Worm (Caenorhabditis elegans) whole organism, early embryonic: Measurements from ENCODE around the gene F01F1.2.

Source experiments
- B0310.2 ChIP-seq: sonication (generic microtip); optimal IDR thresholded peaks from 2 replicates; lab custom pipeline; 2016; ENCODE audit warnings: mild to moderate bottlenecking, missing genetic modification characterization, missing compliant biosample characterization
- F13C5.2 ChIP-seq: sonication (generic microtip); optimal IDR thresholded peaks from 2 replicates; lab custom pipeline; 2017; ENCODE audit warnings: mild to moderate bottlenecking, missing genetic modification characterization, inconsistent platforms, missing compliant biosample characterization
- aly-1 ChIP-seq: sonication (generic microtip); optimal IDR thresholded peaks from 2 replicates; lab custom pipeline; 2016; ENCODE audit warnings: missing genetic modification characterization, missing compliant biosample characterization
- ama-1 ChIP-seq: fragments of 150-350 bp; optimal IDR thresholded peaks from 2 replicates; lab custom pipeline; 2014
- ceh-13 ChIP-seq: fragments of 200-800 bp; sonication (Bioruptor generic); optimal IDR thresholded peaks from 2 replicates; lab custom pipeline; 2018; ENCODE audit warnings: mild to moderate bottlenecking, missing genetic modification characterization, missing compliant biosample characterization
- ceh-36 ChIP-seq: sonication (generic microtip); optimal IDR thresholded peaks from 2 replicates; lab custom pipeline; 2016; ENCODE audit warnings: missing genetic modification characterization, inconsistent platforms, missing compliant biosample characterization
- ets-7 ChIP-seq: sonication (generic microtip); optimal IDR thresholded peaks from 2 replicates; lab custom pipeline; 2016; ENCODE audit warnings: missing genotype, missing genetic modification characterization, missing compliant biosample characterization
- flt-1 ChIP-seq: fragments of 200-800 bp; sonication (Bioruptor generic); IDR thresholded peaks from 2 replicates; pipeline ENCODE4 v1.3.6; 2022; ENCODE audit warnings: missing genetic modification characterization, missing compliant biosample characterization
- hmbx-1 ChIP-seq: sonication (generic microtip); optimal IDR thresholded peaks from 2 replicates; lab custom pipeline; 2016; ENCODE audit warnings: mild to moderate bottlenecking, missing genetic modification characterization, missing compliant biosample characterization
- hmg-4 ChIP-seq: fragments of 200-800 bp; sonication (Bioruptor generic); optimal IDR thresholded peaks from 2 replicates; lab custom pipeline; 2018; ENCODE audit warnings: mild to moderate bottlenecking, missing genetic modification characterization, missing compliant biosample characterization
- hnd-1 ChIP-seq: sonication (generic microtip); optimal IDR thresholded peaks from 2 replicates; lab custom pipeline; 2016; ENCODE audit warnings: missing genetic modification characterization, missing compliant biosample characterization
- pes-1 ChIP-seq: fragments of 200-800 bp; sonication (Bioruptor generic); IDR thresholded peaks from 2 replicates; pipeline ENCODE4 v1.3.6; 2022; ENCODE audit warnings: missing genetic modification reagents, missing genetic modification characterization, missing compliant biosample characterization
- scrt-1 ChIP-seq: fragments of 200-800 bp; sonication (Bioruptor generic); IDR thresholded peaks from 2 replicates; pipeline ENCODE4 v1.3.6; 2022; ENCODE audit warnings: missing genetic modification characterization, missing compliant biosample characterization
- sea-1 ChIP-seq: fragments of 200-800 bp; sonication (Bioruptor generic); conservative IDR thresholded peaks from 2 replicates; pipeline ENCODE4 v1.3.6; 2022; ENCODE audit warnings: missing genetic modification characterization, missing compliant biosample characterization
- tbx-11 ChIP-seq: fragments of 200-800 bp; sonication (Bioruptor generic); IDR thresholded peaks from 2 replicates; pipeline ENCODE4 v1.3.6; 2022; ENCODE audit warnings: missing genetic modification characterization, missing compliant biosample characterization
- tbx-37 ChIP-seq: fragments of 200-800 bp; sonication (Bioruptor generic); conservative IDR thresholded peaks from 2 replicates; pipeline ENCODE4 v1.3.6; 2022; ENCODE audit warnings: missing genetic modification reagents, missing genetic modification characterization, missing compliant biosample characterization
- tra-4 ChIP-seq: sonication (generic microtip); optimal IDR thresholded peaks from 2 replicates; lab custom pipeline; 2017; ENCODE audit warnings: missing genetic modification characterization, missing compliant biosample characterization

F01F1.2 gene

DNA sequence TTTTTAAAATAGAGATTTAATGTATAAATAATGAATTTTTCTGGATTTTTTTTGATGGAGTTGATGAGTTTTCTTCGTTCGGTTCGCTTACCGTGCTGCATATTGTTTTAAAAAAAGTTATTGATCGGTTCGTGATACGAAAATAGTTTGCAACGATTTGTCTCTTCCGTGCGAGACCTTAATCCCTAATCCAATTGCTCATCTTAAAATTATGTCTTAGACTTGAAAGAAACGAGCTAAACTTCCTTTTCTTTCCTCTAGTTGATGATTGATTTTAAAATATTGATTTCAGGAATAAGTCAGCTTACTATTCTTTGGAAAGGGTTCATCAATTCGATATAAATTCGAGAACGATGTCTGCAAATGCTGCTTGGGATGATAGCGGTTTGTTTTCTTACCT lies 30.1 kb downstream of the F01F1.2 start, which contains the start of gene C28H8.3:
Gene C28H8.3 (plus strand): TSS at position 293 of the 400 bp plus-strand sequence.
- TF ChIP-seq hmbx-1 (tag; lab: Kevin White, UChicago) (no peak), hmg-4 (GFP tag; lab: Kevin White, UChicago) (no peak), tra-4 (tag; lab: Kevin White, UChicago) (no peak), aly-1 (no peak), flt-1 (GFP tag; lab: Robert Waterston, UW) (no peak), scrt-1 (GFP tag; lab: Robert Waterston, UW) (no peak), B0310.2 (tag; lab: Kevin White, UChicago) (no peak), ceh-36 (tag; lab: Kevin White, UChicago) (no peak), pes-1 (GFP tag; lab: Robert Waterston, UW) (no peak), tbx-11 (no peak), hnd-1 (no peak), tbx-37 (GFP tag; lab: Robert Waterston, UW) (no peak), ama-1 (no peak), sea-1 (GFP tag; lab: Robert Waterston, UW) (no peak), ceh-13 (GFP tag; lab: Kevin White, UChicago) (no peak)

DNA sequence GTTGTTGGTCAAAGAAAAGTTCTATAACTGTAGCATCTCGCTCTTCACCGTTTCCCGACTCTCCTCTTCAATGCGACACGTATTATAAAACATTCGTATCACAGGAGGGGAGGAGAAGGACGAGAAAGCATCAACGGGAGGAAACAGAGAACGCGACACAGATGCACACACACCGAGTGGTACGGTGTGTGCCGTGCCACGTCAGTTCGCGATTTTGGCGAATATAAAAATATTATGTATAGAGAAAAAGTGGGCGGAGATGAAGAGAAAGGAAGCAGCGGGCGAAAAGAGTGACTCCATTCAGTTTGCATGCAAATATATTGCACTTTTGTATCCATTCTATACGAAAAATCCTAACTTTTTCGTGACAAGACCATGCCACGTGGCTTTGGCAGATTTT lies 36.4 kb downstream of the F01F1.2 start:
- no peak for TF ChIP-seq ceh-36 (tag; lab: Kevin White, UChicago)
- TF ChIP-seq aly-1, result peak; percentile 23

DNA sequence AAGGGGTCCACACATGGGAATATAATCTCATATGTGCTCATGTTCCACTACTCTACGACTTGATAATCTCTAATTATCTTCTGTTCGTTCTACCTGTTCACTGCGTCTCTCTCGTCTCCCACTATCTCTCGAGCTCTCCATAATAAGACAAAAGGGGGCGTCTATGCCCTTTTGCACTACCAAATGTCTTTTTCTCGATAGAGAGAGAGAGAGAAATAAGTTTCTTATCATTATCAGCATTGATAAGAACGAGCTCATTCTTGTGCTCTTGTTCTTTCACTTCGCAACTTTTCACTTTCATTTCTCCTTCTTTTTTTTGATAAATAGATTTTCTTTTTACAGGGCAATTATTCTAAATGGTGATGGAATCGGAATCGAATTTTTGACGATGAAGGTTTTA lies 37.6 kb downstream of the F01F1.2 start:
- no peak for TF ChIP-seq ceh-36 (tag; lab: Kevin White, UChicago)
- no peak for TF ChIP-seq tbx-37 (GFP tag; lab: Robert Waterston, UW)
- TF ChIP-seq hmbx-1 (tag; lab: Kevin White, UChicago), result no peak
- no peak for TF ChIP-seq F13C5.2 (tag; lab: Kevin White, UChicago)
- no peak for TF ChIP-seq flt-1 (GFP tag; lab: Robert Waterston, UW)

DNA sequence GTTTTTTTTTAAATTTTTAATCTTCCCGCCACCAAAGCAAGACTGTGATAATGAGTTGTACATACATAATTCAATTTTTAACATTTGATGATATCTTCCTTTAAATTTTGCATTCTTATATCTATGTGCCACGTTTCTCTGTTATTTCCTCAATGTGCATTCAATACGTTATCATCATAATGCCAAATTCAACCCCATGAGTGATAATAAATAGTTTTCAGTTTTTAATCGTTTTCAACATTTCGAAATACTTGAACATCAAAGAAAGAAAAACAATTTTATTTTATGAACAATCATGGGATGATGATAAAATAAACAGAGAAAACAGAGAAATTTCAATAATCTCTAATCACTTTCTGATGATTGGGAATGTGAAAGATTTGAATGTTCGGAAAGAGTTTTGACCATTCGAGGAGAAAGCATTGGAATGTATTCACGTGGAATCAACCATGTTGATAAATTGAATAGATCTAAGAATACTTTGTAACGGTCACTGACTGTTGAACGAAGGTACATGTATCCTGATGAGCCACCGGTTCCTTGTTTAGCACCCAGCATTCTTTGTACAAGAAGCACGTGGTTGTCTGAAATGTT lies 39.1 kb downstream of the F01F1.2 start:
- TF ChIP-seq tra-4 (tag; lab: Kevin White, UChicago) (no peak), ets-7 (tag; lab: Kevin White, UChicago) (no peak), hmg-4 (GFP tag; lab: Kevin White, UChicago) (no peak), F13C5.2 (tag; lab: Kevin White, UChicago) (no peak), ceh-13 (GFP tag; lab: Kevin White, UChicago) (no peak), ceh-36 (tag; lab: Kevin White, UChicago) (no peak), sea-1 (GFP tag; lab: Robert Waterston, UW) (no peak), ama-1 (no peak), B0310.2 (tag; lab: Kevin White, UChicago) (no peak), hmbx-1 (tag; lab: Kevin White, UChicago) (no peak), pes-1 (GFP tag; lab: Robert Waterston, UW) (no peak), tbx-37 (GFP tag; lab: Robert Waterston, UW) (no peak), hnd-1 (no peak), tbx-11 (no peak), scrt-1 (GFP tag; lab: Robert Waterston, UW) (no peak), aly-1 (no peak), flt-1 (GFP tag; lab: Robert Waterston, UW) (no peak)

DNA sequence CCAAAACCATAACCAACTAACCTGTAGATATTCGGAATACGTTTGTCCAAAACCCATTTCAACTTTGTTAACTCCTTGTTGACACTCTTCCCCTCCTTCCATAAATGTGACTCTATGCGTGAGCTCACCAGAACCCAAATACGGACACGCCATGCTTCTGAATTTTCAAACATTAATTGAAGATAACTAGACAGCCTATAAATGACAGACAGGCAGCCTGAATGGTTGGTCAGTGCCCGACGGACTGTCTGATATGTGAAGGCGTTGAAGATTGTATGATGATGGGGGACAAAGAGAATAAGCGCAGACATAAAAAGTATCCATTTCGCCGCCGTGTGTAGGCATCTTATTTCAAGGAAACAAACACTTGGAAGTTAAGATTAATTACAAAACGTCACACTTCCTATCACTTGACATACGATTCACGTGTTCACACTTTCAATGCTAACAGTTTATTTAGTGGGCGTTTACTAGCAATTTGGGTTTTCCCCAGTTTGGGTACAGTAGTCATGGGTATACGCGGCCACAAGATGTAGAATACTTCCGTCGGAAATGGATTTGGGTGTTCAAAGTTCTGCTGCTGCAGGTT lies 41.5 kb downstream of the F01F1.2 start, which contains the start of the genes tdo-2 and C28H8.2:
Gene tdo-2 (minus strand): TSS at position 157 of the 589 bp plus-strand sequence.
Gene C28H8.2 (plus strand): TSS at position 524 of the 589 bp plus-strand sequence.
- TF ChIP-seq F13C5.2 (tag; lab: Kevin White, UChicago) (no peak), tra-4 (tag; lab: Kevin White, UChicago) (no peak), flt-1 (GFP tag; lab: Robert Waterston, UW) (no peak), tbx-11 (no peak), scrt-1 (GFP tag; lab: Robert Waterston, UW) (no peak), pes-1 (GFP tag; lab: Robert Waterston, UW) (no peak), B0310.2 (tag; lab: Kevin White, UChicago) (no peak), ama-1 (no peak), hmg-4 (GFP tag; lab: Kevin White, UChicago) (no peak), ceh-13 (GFP tag; lab: Kevin White, UChicago) (no peak)

DNA sequence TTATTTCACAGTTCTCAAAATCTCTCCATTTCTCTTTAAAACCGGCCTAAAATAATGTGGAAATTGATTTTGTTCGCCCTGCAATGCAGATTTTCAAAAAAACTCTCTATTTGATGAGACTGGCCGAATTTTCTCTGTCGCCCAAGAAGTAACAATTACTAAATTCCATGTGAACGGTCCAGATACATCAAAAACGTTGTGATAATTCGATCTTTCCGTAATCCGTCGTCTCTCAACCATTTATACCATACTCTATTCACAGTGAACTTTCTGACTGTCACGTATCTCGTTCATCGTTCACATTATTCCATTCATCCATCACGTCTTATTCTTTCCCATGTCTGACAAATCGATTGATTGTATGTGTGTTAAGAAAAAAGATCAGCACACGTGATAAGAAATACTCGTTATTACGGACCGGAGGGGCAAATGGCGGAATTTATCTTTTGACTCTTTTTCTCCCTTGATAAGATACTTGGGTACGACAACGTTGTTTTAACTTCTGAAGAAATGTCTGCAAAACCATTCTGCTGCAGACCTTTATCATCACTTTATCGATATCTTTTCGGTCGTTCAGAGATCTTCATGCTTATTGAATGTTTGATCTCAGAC lies 42.8 kb downstream of the F01F1.2 start:
- TF ChIP-seq sea-1 (GFP tag; lab: Robert Waterston, UW) (no peak), ceh-36 (tag; lab: Kevin White, UChicago) (no peak), hnd-1 (no peak)

DNA sequence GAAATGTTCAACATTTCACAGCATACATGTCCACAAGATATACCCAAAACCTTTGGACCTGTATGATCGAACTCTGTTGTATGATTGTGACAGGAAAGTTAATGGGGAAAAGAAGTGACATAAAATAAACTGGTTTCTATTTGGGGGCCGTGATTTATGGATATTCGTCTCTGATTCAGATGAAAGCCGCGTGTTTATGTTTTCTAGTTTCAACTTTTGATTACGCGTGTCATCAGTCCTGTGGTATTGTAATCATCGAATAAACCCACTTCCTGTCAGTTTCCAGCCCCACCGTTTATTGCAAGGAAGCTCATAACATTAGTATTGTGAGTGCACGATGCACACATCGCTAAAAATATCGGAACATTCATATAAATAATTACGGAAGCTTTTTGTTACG lies 43.9 kb downstream of the F01F1.2 start:
- TF ChIP-seq aly-1, result no peak
- no peak for TF ChIP-seq ets-7 (tag; lab: Kevin White, UChicago)
- TF ChIP-seq scrt-1 (GFP tag; lab: Robert Waterston, UW), result no peak
- no peak for TF ChIP-seq pes-1 (GFP tag; lab: Robert Waterston, UW)
- no peak for TF ChIP-seq tra-4 (tag; lab: Kevin White, UChicago)
- no peak for TF ChIP-seq F13C5.2 (tag; lab: Kevin White, UChicago)
- no peak for TF ChIP-seq flt-1 (GFP tag; lab: Robert Waterston, UW)
- no peak for TF ChIP-seq hmbx-1 (tag; lab: Kevin White, UChicago)
- no peak for TF ChIP-seq ceh-36 (tag; lab: Kevin White, UChicago)
- no peak for TF ChIP-seq hnd-1
- no peak for TF ChIP-seq sea-1 (GFP tag; lab: Robert Waterston, UW)
